Worm (Caenorhabditis elegans) whole organism, L4/young adult: ENCODE measurements around the gene ztf-17.

Experiments
- W03F9.2 ChIP-seq: fragments of 150-350 bp; optimal IDR thresholded peaks from 2 replicates; lab custom pipeline; 2014; ENCODE audit warnings: missing biosample characterization, missing genetic modification characterization
- him-1 ChIP-seq: sonication (generic microtip); optimal IDR thresholded peaks from 2 replicates; lab custom pipeline; 2016; ENCODE audit warnings: missing genotype, missing genetic modification reagents, missing genetic modification characterization, missing compliant biosample characterization

DNA sequence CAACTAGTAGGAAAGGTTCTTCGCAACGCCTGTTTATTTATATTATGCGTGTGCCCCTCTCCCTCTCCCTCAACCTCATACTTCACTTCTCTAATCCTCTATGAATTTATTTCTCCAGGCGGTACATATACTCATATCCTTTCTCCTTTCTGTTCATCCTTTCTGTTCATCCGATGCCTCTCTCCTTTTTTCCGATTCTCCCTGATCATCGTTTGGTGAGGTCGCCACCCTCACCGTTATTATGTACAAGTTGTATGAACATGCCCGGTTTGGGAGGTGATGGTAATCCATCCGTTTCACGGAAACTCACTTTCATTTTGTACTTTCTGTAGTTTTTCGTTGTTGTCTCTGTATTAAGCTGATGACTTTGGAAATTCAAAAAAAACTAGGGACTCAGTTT, 30.3 kb downstream of the ztf-17 start:
- TF ChIP-seq him-1 (tag; lab: Kevin White, UChicago) (no peak), W03F9.2 (tag; lab: Kevin White, UChicago) (no peak)
